Worm (Caenorhabditis elegans): ENCODE data around the gene R13H7.2.
"Not testable (repeated sequence)": the region's sequence is repeated elsewhere in the genome, so short reads cannot be mapped to it uniquely, and the experiment has no call there.

The R13H7.2 gene

ce11 chrIV:6827477-6827876 is 31.7 kb downstream of the R13H7.2 start, which contains the start of gene H20E11.2:
Gene H20E11.2 (plus strand): TSS chrIV:6827777.
- not testable (repeated sequence) for TF ChIP-seq sem-2, tbx-8, drap-1 (GFP tag; optimal IDR thresholded peaks at IDR 0.05)

ce11 chrIV:6824622-6825021 is 34.5 kb downstream of the R13H7.2 start, which contains the start of gene H20E11.3:
Gene H20E11.3 (plus strand): TSS chrIV:6824816.
- no peak for TF ChIP-seq ceh-39 (tag; optimal IDR thresholded peaks at IDR 0.05)
- TF ChIP-seq drap-1 (GFP tag; optimal IDR thresholded peaks at IDR 0.05), result no peak
- TF ChIP-seq unc-120 (tag; optimal IDR thresholded peaks at IDR 0.05; ENCODE audit: poor library complexity, severe bottlenecking), result no peak

ce11 chrIV:6822406-6822805 is 36.8 kb downstream of the R13H7.2 start, which contains the start of gene C17H12.6:
Gene C17H12.6 (minus strand): TSS chrIV:6822506.
- TF ChIP-seq mls-2 (tag; optimal IDR thresholded peaks at IDR 0.05) (no peak), tbx-8 (GFP tag; optimal IDR thresholded peaks at IDR 0.05) (no peak), bed-3 (GFP tag; optimal IDR thresholded peaks at IDR 0.05) (no peak), ztf-11 (tag; optimal IDR thresholded peaks at IDR 0.05) (no peak), ham-2 (GFP tag; optimal IDR thresholded peaks at IDR 0.05) (no peak), M03D4.4 (tag; optimal IDR thresholded peaks at IDR 0.05) (no peak)

- TF ChIP-seq snpc-4 (tag; optimal IDR thresholded peaks at IDR 0.05), result no peak
- TF ChIP-seq nhr-237 (tag; optimal IDR thresholded peaks at IDR 0.05), result no peak
- no peak for TF ChIP-seq elt-3 (tag; optimal IDR thresholded peaks at IDR 0.05)
- TF ChIP-seq sptf-1 (tag; optimal IDR thresholded peaks at IDR 0.05), result no peak
- TF ChIP-seq nhr-76 (tag; optimal IDR thresholded peaks at IDR 0.05), result no peak
- no peak for TF ChIP-seq nhr-28 (tag; optimal IDR thresholded peaks at IDR 0.05)
- no peak for TF ChIP-seq lin-13 (tag; optimal IDR thresholded peaks at IDR 0.05)
Measured at ce11 chrIV:6821709-6822108, 37.5 kb downstream of the R13H7.2 start.

ce11 chrIV:6818369-6818768 is 40.8 kb downstream of the R13H7.2 start, which contains the start of gene C17H12.8:
Gene C17H12.8 (plus strand): TSS chrIV:6818703.
- no peak for TF ChIP-seq lin-32 (GFP tag; optimal IDR thresholded peaks at IDR 0.05)
- TF ChIP-seq ceh-83 (GFP tag; optimal IDR thresholded peaks at IDR 0.05), result no peak
- TF ChIP-seq ces-1 (GFP tag; optimal IDR thresholded peaks at IDR 0.05), result no peak
- no peak for TF ChIP-seq zip-8 (tag; optimal IDR thresholded peaks at IDR 0.05)
- no peak for TF ChIP-seq nhr-237 (tag; optimal IDR thresholded peaks at IDR 0.05)
- TF ChIP-seq nhr-28 (tag; optimal IDR thresholded peaks at IDR 0.05), result no peak
- no peak for TF ChIP-seq nhr-12 (tag; optimal IDR thresholded peaks at IDR 0.05)
- TF ChIP-seq snpc-4 (tag; optimal IDR thresholded peaks at IDR 0.05), result no peak
- TF ChIP-seq lin-13 (tag; optimal IDR thresholded peaks at IDR 0.05), result no peak
- no peak for TF ChIP-seq drap-1 (GFP tag; optimal IDR thresholded peaks at IDR 0.05)
- TF ChIP-seq blmp-1 (tag; optimal IDR thresholded peaks at IDR 0.05), result no peak
- no peak for TF ChIP-seq mls-2 (tag; optimal IDR thresholded peaks at IDR 0.05)
- TF ChIP-seq unc-120 (tag; optimal IDR thresholded peaks at IDR 0.05; ENCODE audit: poor library complexity, severe bottlenecking), result no peak
- no peak for TF ChIP-seq lsy-2 (tag; optimal IDR thresholded peaks at IDR 0.05)
- TF ChIP-seq ceh-39 (tag; optimal IDR thresholded peaks at IDR 0.05), result no peak

ce11 chrIV:6817554-6817953 is 41.6 kb downstream of the R13H7.2 start, which contains the start of gene C17H12.5:
Gene C17H12.5 (minus strand): TSS chrIV:6817654.
- TF ChIP-seq pha-4 (tag; optimal IDR thresholded peaks at IDR 0.05), result no peak
- TF ChIP-seq unc-120 (tag; optimal IDR thresholded peaks at IDR 0.05; ENCODE audit: poor library complexity, severe bottlenecking), result no peak

ce11 chrIV:6811808-6812207 is 47.4 kb downstream of the R13H7.2 start, which contains the start of gene ceh-48:
Gene ceh-48 (plus strand): TSS chrIV:6812108.
- TF ChIP-seq lin-13 (tag; optimal IDR thresholded peaks at IDR 0.05), result no peak
- no peak for TF ChIP-seq flh-1 (GFP tag; optimal IDR thresholded peaks at IDR 0.05)
- TF ChIP-seq blmp-1 (tag; optimal IDR thresholded peaks at IDR 0.05), result no peak
- no peak for TF ChIP-seq cnd-1 (tag; optimal IDR thresholded peaks at IDR 0.05)
- TF ChIP-seq nhr-237 (tag; optimal IDR thresholded peaks at IDR 0.05), result no peak
- no peak for TF ChIP-seq mep-1 (tag; optimal IDR thresholded peaks at IDR 0.05)
- no peak for TF ChIP-seq nhr-28 (tag; optimal IDR thresholded peaks at IDR 0.05)
- TF ChIP-seq nhr-2 (tag; optimal IDR thresholded peaks at IDR 0.05), result no peak
- no peak for TF ChIP-seq sptf-1 (tag; optimal IDR thresholded peaks at IDR 0.05)
- no peak for TF ChIP-seq elt-1 (tag; optimal IDR thresholded peaks at IDR 0.05; ENCODE audit: borderline replicate concordance, insufficient read depth)
- no peak for TF ChIP-seq ceh-39 (tag; optimal IDR thresholded peaks at IDR 0.05)
- TF ChIP-seq elt-3 (tag; optimal IDR thresholded peaks at IDR 0.05), result no peak
- TF ChIP-seq unc-62 (GFP tag; optimal IDR thresholded peaks at IDR 0.05), result no peak
- no peak for TF ChIP-seq ceh-43 (GFP tag; optimal IDR thresholded peaks at IDR 0.05)
- TF ChIP-seq nhr-76 (tag; optimal IDR thresholded peaks at IDR 0.05), result no peak
- TF ChIP-seq nhr-12 (tag; optimal IDR thresholded peaks at IDR 0.05), result no peak
